1 fruit fly cellular context compared by ENCODE assay signal in the genomic region with DNA sequence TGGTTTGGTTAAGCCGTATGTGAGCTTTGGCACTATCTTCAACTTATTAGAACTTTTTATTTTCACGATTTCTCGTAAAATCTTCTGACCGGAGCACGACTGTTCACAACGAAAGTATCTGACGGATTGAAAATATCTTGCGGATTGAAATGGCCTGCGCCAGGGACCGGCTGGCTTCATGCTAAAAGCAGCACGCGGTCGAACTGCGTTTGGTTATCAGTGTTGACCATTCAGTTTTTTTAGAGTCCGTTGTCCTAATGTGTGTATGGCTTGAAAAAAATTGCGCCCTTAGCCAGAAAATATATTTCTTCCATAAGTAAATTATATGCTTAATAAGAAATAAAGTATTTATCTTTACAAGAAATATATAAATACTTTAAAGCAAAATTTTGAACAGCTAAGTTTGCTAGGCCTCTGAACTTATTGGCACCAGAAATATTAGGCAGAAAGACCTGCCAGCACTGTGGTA.
TF ChIP-seq lines count a peak whose summit lies in the region.

net (minus strand) TSS at position 133 of the 469 bp plus-strand sequence.

TF ChIP-seq in whole organism, embryonic, 481 proteins besides CTCF, POLR2A, EP300 and RAD21 (continued from another document and continues in another):
- TF ChIP-seq sima (GFP tag; optimal IDR thresholded peaks at IDR 0.05; lab: Kevin White, UChicago) (no peak), nom (GFP tag; optimal IDR thresholded peaks at IDR 0.05; lab: Kevin White, UChicago) (peak; percentile 62), gro (GFP tag; optimal IDR thresholded peaks at IDR 0.05; lab: Kevin White, UChicago) (no peak), corto (GFP tag; optimal IDR thresholded peaks at IDR 0.05; lab: Kevin White, UChicago) (peak; percentile 72), CG10959 (GFP tag; IDR thresholded peaks at IDR 0.05; lab: Robert Waterston, UW) (no peak), emc (GFP tag; optimal IDR thresholded peaks at IDR 0.05; lab: Kevin White, UChicago) (no peak), pzg (GFP tag; optimal IDR thresholded peaks at IDR 0.05; lab: Kevin White, UChicago) (no peak), CG1602 (GFP tag; optimal IDR thresholded peaks at IDR 0.05; lab: Kevin White, UChicago) (peak; percentile 16), CG18764 (GFP tag; optimal IDR thresholded peaks at IDR 0.05; lab: Kevin White, UChicago) (peak; percentile 26), ken (GFP tag; IDR thresholded peaks at IDR 0.05; lab: Robert Waterston, UW) (peak; percentile 49; the same call in 2 of the 3 replicates), CG42726 (GFP tag; IDR thresholded peaks at IDR 0.05; lab: Robert Waterston, UW; ENCODE audit: partially characterized antibody) (peak; percentile 26; the same call in 1 of the 2 replicates), pb (GFP tag; optimal IDR thresholded peaks at IDR 0.05; lab: Kevin White, UChicago) (no peak), CG11093 (GFP tag; IDR thresholded peaks at IDR 0.05; lab: Robert Waterston, UW) (0 out of 3 replicates have a peak, but pooled peaks have one; percentile 38), scrt (GFP tag; optimal IDR thresholded peaks at IDR 0.05; lab: Kevin White, UChicago) (peak; percentile 79), grn (GFP tag; optimal IDR thresholded peaks at IDR 0.05; lab: Kevin White, UChicago) (no peak), CG4360 (GFP tag; IDR thresholded peaks at IDR 0.05; lab: Robert Waterston, UW) (no peak), Gug (GFP tag; IDR thresholded peaks at IDR 0.05; lab: Robert Waterston, UW) (no peak), ro (GFP tag; IDR thresholded peaks at IDR 0.05; lab: Robert Waterston, UW) (no peak), CG8765 (GFP tag; IDR thresholded peaks at IDR 0.05; lab: Robert Waterston, UW) (no peak), pros (GFP tag; optimal IDR thresholded peaks at IDR 0.05; lab: Kevin White, UChicago) (no peak), Dref (GFP tag; IDR thresholded peaks at IDR 0.05; lab: Robert Waterston, UW) (no peak), Fer3 (tag; optimal IDR thresholded peaks at IDR 0.05; lab: Kevin White, UChicago) (peak; percentile 78), CG12236 (GFP tag; optimal IDR thresholded peaks at IDR 0.05; lab: Kevin White, UChicago) (no peak), MBD-R2 (GFP tag; IDR thresholded peaks at IDR 0.05; lab: Robert Waterston, UW) (peak; percentile 45; the same call in 1 of the 2 replicates), CG2202 (tag; optimal IDR thresholded peaks at IDR 0.05; lab: Kevin White, UChicago) (peak; percentile 43), CG4328 (GFP tag; optimal IDR thresholded peaks at IDR 0.05; lab: Kevin White, UChicago) (peak; percentile 74), toy (GFP tag; IDR thresholded peaks at IDR 0.05; lab: Robert Waterston, UW) (no peak), mld (GFP tag; IDR thresholded peaks at IDR 0.05; lab: Robert Waterston, UW; ENCODE audit: partially characterized antibody) (no peak), CoRest (tag; optimal IDR thresholded peaks at IDR 0.05; lab: Kevin White, UChicago) (peak; percentile 85), dimm (GFP tag; IDR thresholded peaks at IDR 0.05; lab: Robert Waterston, UW) (no peak), Lim3 (GFP tag; IDR thresholded peaks at IDR 0.05; lab: Robert Waterston, UW) (no peak), Dll (GFP tag; IDR thresholded peaks at IDR 0.05; lab: Robert Waterston, UW; ENCODE audit: partially characterized antibody) (no peak), sug (tag; optimal IDR thresholded peaks at IDR 0.05; lab: Kevin White, UChicago) (peak; percentile 89), Antp (GFP tag; optimal IDR thresholded peaks at IDR 0.05; lab: Kevin White, UChicago) (no peak), row (GFP tag; IDR thresholded peaks at IDR 0.05; lab: Robert Waterston, UW) (peak; percentile 98), Aef1 (GFP tag; IDR thresholded peaks at IDR 0.05; lab: Robert Waterston, UW) (no peak), shn (GFP tag; optimal IDR thresholded peaks at IDR 0.05; lab: Kevin White, UChicago) (no peak), zen (tag; optimal IDR thresholded peaks at IDR 0.05; lab: Kevin White, UChicago) (peak; percentile 49), CG12659 (GFP tag; optimal IDR thresholded peaks at IDR 0.05; lab: Kevin White, UChicago) (peak; percentile 83), gsb-n (tag; optimal IDR thresholded peaks at IDR 0.05; lab: Kevin White, UChicago) (peak; percentile 64), Fer2 (tag; optimal IDR thresholded peaks at IDR 0.05; lab: Kevin White, UChicago) (peak; percentile 74), chm (GFP tag; IDR thresholded peaks at IDR 0.05; lab: Robert Waterston, UW) (peak; percentile 35; the same call in 1 of the 2 replicates), H15 (GFP tag; IDR thresholded peaks at IDR 0.05; lab: Robert Waterston, UW) (no peak), CG2889 (GFP tag; IDR thresholded peaks at IDR 0.05; lab: Robert Waterston, UW) (no peak), Hey (tag; optimal IDR thresholded peaks at IDR 0.05; lab: Kevin White, UChicago) (peak; percentile 0), gfzf (GFP tag; optimal IDR thresholded peaks at IDR 0.05; lab: Kevin White, UChicago) (no peak), schlank (tag; optimal IDR thresholded peaks at IDR 0.05; lab: Kevin White, UChicago) (peak; percentile 62), CG10274 (GFP tag; optimal IDR thresholded peaks at IDR 0.05; lab: Kevin White, UChicago) (peak; percentile 38), abd-A (tag; optimal IDR thresholded peaks at IDR 0.05; lab: Kevin White, UChicago) (no peak), PHDP (tag; optimal IDR thresholded peaks at IDR 0.05; lab: Kevin White, UChicago) (peak; percentile 77), her (GFP tag; optimal IDR thresholded peaks at IDR 0.05; lab: Kevin White, UChicago) (peak; percentile 1), CG7745 (tag; optimal IDR thresholded peaks at IDR 0.05; lab: Kevin White, UChicago) (no peak), H2.0 (GFP tag; IDR thresholded peaks at IDR 0.05; lab: Robert Waterston, UW) (no peak), pan (optimal IDR thresholded peaks at IDR 0.05; lab: Kevin White, UChicago) (no peak), pan (GFP tag; optimal IDR thresholded peaks at IDR 0.05 in 1 of 2, IDR thresholded peaks at IDR 0.05 in 1 of 2) (no peak), Gsc (GFP tag; IDR thresholded peaks at IDR 0.05; lab: Robert Waterston, UW) (no peak), CG4404 (GFP tag; IDR thresholded peaks at IDR 0.05; lab: Robert Waterston, UW) (no peak), Bdp1 (GFP tag; optimal IDR thresholded peaks at IDR 0.05; lab: Kevin White, UChicago) (no peak), CG14710 (tag; optimal IDR thresholded peaks at IDR 0.05; lab: Kevin White, UChicago) (peak; percentile 58), Dip3 (GFP tag; optimal IDR thresholded peaks at IDR 0.05; lab: Kevin White, UChicago) (no peak), CG15696 (tag; optimal IDR thresholded peaks at IDR 0.05; lab: Kevin White, UChicago) (peak; percentile 69), CG9797 (GFP tag; optimal IDR thresholded peaks at IDR 0.05; lab: Kevin White, UChicago) (no peak), Lhr (GFP tag; optimal IDR thresholded peaks at IDR 0.05; lab: Kevin White, UChicago) (peak; percentile 25), HLH4C (GFP tag; IDR thresholded peaks at IDR 0.05; lab: Robert Waterston, UW; ENCODE audit: partially characterized antibody) (no peak), gem (tag; optimal IDR thresholded peaks at IDR 0.05; lab: Kevin White, UChicago) (peak; percentile 79), phol (tag; optimal IDR thresholded peaks at IDR 0.05; lab: Kevin White, UChicago) (peak; percentile 65), h (optimal IDR thresholded peaks at IDR 0.05; lab: Kevin White, UChicago) (no peak), CG9437 (GFP tag; optimal IDR thresholded peaks at IDR 0.05; lab: Kevin White, UChicago) (peak; percentile 62), usp (GFP tag; optimal IDR thresholded peaks at IDR 0.05; lab: Kevin White, UChicago) (no peak), CG5953 (GFP tag; IDR thresholded peaks at IDR 0.05; lab: Robert Waterston, UW) (no peak), CG2678 (tag; optimal IDR thresholded peaks at IDR 0.05; lab: Kevin White, UChicago) (peak; percentile 88), chn (GFP tag; optimal IDR thresholded peaks at IDR 0.05; lab: Kevin White, UChicago) (no peak), dm (GFP tag; optimal IDR thresholded peaks at IDR 0.05; lab: Kevin White, UChicago) (peak; percentile 15), inv (GFP tag; IDR thresholded peaks at IDR 0.05; lab: Robert Waterston, UW; ENCODE audit: partially characterized antibody) (no peak), MTF-1 (GFP tag; optimal IDR thresholded peaks at IDR 0.05; lab: Kevin White, UChicago; ENCODE audit: borderline replicate concordance) (no peak), Dbx (GFP tag; IDR thresholded peaks at IDR 0.05; lab: Robert Waterston, UW) (peak; percentile 58), rib (GFP tag; IDR thresholded peaks at IDR 0.05; lab: Robert Waterston, UW) (no peak), Nf-YA (GFP tag; IDR thresholded peaks at IDR 0.05; lab: Robert Waterston, UW) (no peak), Doc3 (GFP tag; IDR thresholded peaks at IDR 0.05; lab: Robert Waterston, UW; ENCODE audit: partially characterized antibody) (no peak), pnt (GFP tag; optimal IDR thresholded peaks at IDR 0.05; lab: Kevin White, UChicago) (no peak), CG15011 (GFP tag; optimal IDR thresholded peaks at IDR 0.05; lab: Kevin White, UChicago) (peak; percentile 69), fu2 (GFP tag; optimal IDR thresholded peaks at IDR 0.05; lab: Kevin White, UChicago) (no peak), klu (GFP tag; IDR thresholded peaks at IDR 0.05; lab: Robert Waterston, UW) (no peak), tap (tag; optimal IDR thresholded peaks at IDR 0.05; lab: Kevin White, UChicago) (peak; percentile 72), CG10565 (GFP tag; optimal IDR thresholded peaks at IDR 0.05; lab: Kevin White, UChicago) (no peak), sc (optimal IDR thresholded peaks at IDR 0.05; lab: Kevin White, UChicago) (no peak), sc (GFP tag; optimal IDR thresholded peaks at IDR 0.05; lab: Kevin White, UChicago) (peak; percentile 11), eyg (GFP tag; optimal IDR thresholded peaks at IDR 0.05; lab: Kevin White, UChicago) (no peak), CG8924 (tag; optimal IDR thresholded peaks at IDR 0.05; lab: Kevin White, UChicago) (peak; percentile 80), Scr (GFP tag; IDR thresholded peaks at IDR 0.05; lab: Robert Waterston, UW; ENCODE audit: partially characterized antibody) (no peak), Taf1 (GFP tag; IDR thresholded peaks at IDR 0.05; lab: Robert Waterston, UW) (no peak), bsh (GFP tag; optimal IDR thresholded peaks at IDR 0.05; lab: Kevin White, UChicago) (peak; percentile 59 to 65), CG14441 (GFP tag; IDR thresholded peaks at IDR 0.05; lab: Robert Waterston, UW) (no peak), dati (GFP tag; IDR thresholded peaks at IDR 0.05; lab: Robert Waterston, UW) (no peak), otp (GFP tag; IDR thresholded peaks at IDR 0.05; lab: Robert Waterston, UW) (no peak), CG17612 (GFP tag; IDR thresholded peaks at IDR 0.05; lab: Robert Waterston, UW) (no peak), ems (GFP tag; optimal IDR thresholded peaks at IDR 0.05; lab: Kevin White, UChicago) (no peak), sqz (GFP tag; optimal IDR thresholded peaks at IDR 0.05; lab: Kevin White, UChicago) (peak; percentile 74), gcm (GFP tag; optimal IDR thresholded peaks at IDR 0.05; lab: Kevin White, UChicago) (peak; percentile 66), CG2120 (GFP tag; optimal IDR thresholded peaks at IDR 0.05; lab: Kevin White, UChicago) (peak; percentile 57), Ssrp (tag; optimal IDR thresholded peaks at IDR 0.05; lab: Kevin White, UChicago) (peak; percentile 30), sens (GFP tag; lab: Kevin White, UChicago) (peak; percentile 85), CG31441 (GFP tag; IDR thresholded peaks at IDR 0.05; lab: Robert Waterston, UW) (peak; percentile 75), HLH3B (GFP tag; IDR thresholded peaks at IDR 0.05; lab: Robert Waterston, UW) (peak; percentile 37; the same call in 1 of the 2 replicates), CG4730 (GFP tag; IDR thresholded peaks at IDR 0.05; lab: Robert Waterston, UW) (no peak), CG10462 (GFP tag; optimal IDR thresholded peaks at IDR 0.05; lab: Kevin White, UChicago) (no peak), CG18476 (GFP tag; optimal IDR thresholded peaks at IDR 0.05; lab: Kevin White, UChicago) (peak; percentile 13), GATAe (GFP tag; conservative IDR thresholded peaks at IDR 0.05; lab: Robert Waterston, UW) (no peak), CG8359 (GFP tag; optimal IDR thresholded peaks at IDR 0.05; lab: Kevin White, UChicago; ENCODE audit: borderline replicate concordance) (no peak), CG30431 (GFP tag; optimal IDR thresholded peaks at IDR 0.05; lab: Kevin White, UChicago) (no peak), CG6854 (GFP tag; optimal IDR thresholded peaks at IDR 0.05; lab: Kevin White, UChicago) (peak; percentile 64), CG16813 (GFP tag; IDR thresholded peaks at IDR 0.05; lab: Robert Waterston, UW; ENCODE audit: partially characterized antibody) (no peak), CG32532 (GFP tag; IDR thresholded peaks at IDR 0.05; lab: Robert Waterston, UW) (peak; percentile 67), eve (GFP tag; optimal IDR thresholded peaks at IDR 0.05; lab: Kevin White, UChicago) (peak in 1 of 2 experiments; percentile 58), wek (GFP tag; optimal IDR thresholded peaks at IDR 0.05; lab: Kevin White, UChicago) (no peak), kni (GFP tag; optimal IDR thresholded peaks at IDR 0.05; lab: Kevin White, UChicago) (no peak), CG3407 (GFP tag; optimal IDR thresholded peaks at IDR 0.05; lab: Kevin White, UChicago) (peak; percentile 18), Ravus (GFP tag; IDR thresholded peaks at IDR 0.05; lab: Robert Waterston, UW) (no peak), CG4820 (GFP tag; optimal IDR thresholded peaks at IDR 0.05; lab: Kevin White, UChicago) (peak; percentile 21), Sin3A (optimal IDR thresholded peaks at IDR 0.05; lab: Kevin White, UChicago) (no peak), oc (tag; optimal IDR thresholded peaks at IDR 0.05; lab: Kevin White, UChicago) (no peak), CG12744 (GFP tag; optimal IDR thresholded peaks at IDR 0.05; lab: Kevin White, UChicago) (no peak), CG13287 (GFP tag; IDR thresholded peaks at IDR 0.05; lab: Robert Waterston, UW; ENCODE audit: partially characterized antibody) (no peak), Awh (GFP tag; IDR thresholded peaks at IDR 0.05; lab: Robert Waterston, UW) (no peak), TFAM (GFP tag; optimal IDR thresholded peaks at IDR 0.05; lab: Kevin White, UChicago) (no peak), gt (GFP tag; IDR thresholded peaks at IDR 0.05; lab: Robert Waterston, UW) (no peak), CG33557 (GFP tag; optimal IDR thresholded peaks at IDR 0.05; lab: Kevin White, UChicago) (peak; percentile 73), D19B (GFP tag; optimal IDR thresholded peaks at IDR 0.05; lab: Kevin White, UChicago) (peak; percentile 53), CG34224 (GFP tag; IDR thresholded peaks at IDR 0.05; lab: Robert Waterston, UW; ENCODE audit: partially characterized antibody) (no peak)
